Fruit fly (Drosophila melanogaster): ENCODE results near the gene CG13998.

CG13998 gene

DNA sequence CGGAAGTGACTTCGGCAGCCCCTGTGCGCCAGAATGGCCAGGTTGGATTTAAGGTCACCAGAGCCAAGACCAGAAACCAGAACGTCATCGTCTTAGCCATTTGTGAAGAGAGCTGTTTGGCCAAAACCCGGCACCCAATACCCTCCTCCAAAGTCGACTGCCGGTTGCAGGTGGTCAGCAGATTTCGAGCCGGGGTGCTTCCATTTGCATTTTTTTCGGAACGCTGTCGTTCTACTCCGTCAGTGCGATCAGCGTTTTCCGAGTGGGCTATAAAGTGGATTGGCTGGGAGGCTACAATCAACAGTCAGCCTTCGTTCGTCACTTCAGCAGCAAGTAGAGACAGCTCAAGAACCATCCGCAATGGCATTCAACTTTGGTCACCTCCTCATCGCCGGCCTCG lies at the start of gene CG13998, which contains the start of gene Vm26Ab:
CG13998 (minus strand) TSS at position 114 of the 400 bp plus-strand sequence.
Vm26Ab (plus strand) TSS at position 299 of the 400 bp plus-strand sequence.
- no peak for TF ChIP-seq pan (optimal IDR thresholded peaks at IDR 0.05)
- TF ChIP-seq Dfd (GFP tag; optimal IDR thresholded peaks at IDR 0.05), result no peak

DNA sequence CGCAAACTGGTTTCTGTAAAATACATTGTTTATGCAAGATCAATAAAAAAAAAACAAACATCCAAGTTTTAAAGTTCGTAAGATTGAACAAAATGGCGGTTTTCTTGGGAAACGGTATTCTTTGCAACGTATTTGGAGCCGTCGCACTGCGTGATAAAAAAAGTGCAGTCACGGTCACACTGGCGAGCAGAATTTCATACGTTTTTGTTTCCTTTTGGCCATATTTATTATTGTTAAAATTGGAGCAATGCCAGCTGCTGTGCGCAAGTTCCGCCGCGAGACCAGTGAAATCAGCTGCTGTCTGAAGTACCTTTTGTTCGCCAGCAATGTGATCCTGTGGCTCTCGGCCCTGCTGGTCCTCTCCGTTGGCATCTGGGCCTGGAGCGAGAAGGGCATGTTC lies 43.4 kb upstream of the CG13998 start, which contains the start of gene Tsp26A:
Tsp26A (plus strand) TSS at position 164 of the 400 bp plus-strand sequence.
- TF ChIP-seq tai (GFP tag; optimal IDR thresholded peaks at IDR 0.05) (no peak), jim (GFP tag; optimal IDR thresholded peaks at IDR 0.05) (no peak), sage (GFP tag; optimal IDR thresholded peaks at IDR 0.05) (no peak), Rel (GFP tag; optimal IDR thresholded peaks at IDR 0.05) (no peak), Rel (tag; optimal IDR thresholded peaks at IDR 0.05) (no peak), CG32264 (GFP tag; optimal IDR thresholded peaks at IDR 0.05) (no peak), Hr78 (GFP tag; optimal IDR thresholded peaks at IDR 0.05) (no peak), Hr83 (GFP tag; optimal IDR thresholded peaks at IDR 0.05; ENCODE audit: poor library complexity, severe bottlenecking) (no peak), fru (GFP tag; optimal IDR thresholded peaks at IDR 0.05) (no peak), Hnf4 (GFP tag; optimal IDR thresholded peaks at IDR 0.05) (no peak), dmrt93B (GFP tag; optimal IDR thresholded peaks at IDR 0.05) (no peak), N (GFP tag; optimal IDR thresholded peaks at IDR 0.05) (no peak), dsf (GFP tag; optimal IDR thresholded peaks at IDR 0.05; ENCODE audit: borderline replicate concordance) (no peak), brk (GFP tag; optimal IDR thresholded peaks at IDR 0.05) (no peak), dl (GFP tag; optimal IDR thresholded peaks at IDR 0.05; ENCODE audit: insufficient read depth in 1 of 2, partially characterized antibody in 2 of 2) (no peak)

DNA sequence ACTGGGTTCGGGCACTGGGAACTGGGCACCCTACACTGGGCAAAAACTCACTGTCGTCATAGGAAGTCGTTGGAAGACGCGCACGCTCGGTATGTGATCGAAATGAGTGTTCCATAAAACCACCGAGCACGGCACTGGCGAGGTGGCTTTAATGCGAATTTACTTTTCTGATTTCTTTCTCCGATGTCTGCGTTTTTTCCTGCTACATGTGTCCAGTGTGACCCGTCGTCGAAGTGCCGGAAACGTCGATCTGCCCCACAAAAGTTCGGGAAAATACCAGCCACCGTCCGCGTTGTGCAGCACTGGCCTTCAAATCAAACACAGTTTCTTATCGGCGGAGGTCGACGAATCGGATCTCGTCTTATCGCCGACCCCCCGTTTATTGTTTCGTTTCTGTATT lies 42.6 kb upstream of the CG13998 start, which contains the start of gene Kdm5:
Kdm5 (minus strand) TSS at position 255 of the 400 bp plus-strand sequence.
- TF ChIP-seq Hr83 (GFP tag; optimal IDR thresholded peaks at IDR 0.05; ENCODE audit: poor library complexity, severe bottlenecking) (peak; percentile 82), rgr (GFP tag; optimal IDR thresholded peaks at IDR 0.05) (peak; percentile 51), Vsx2 (GFP tag; optimal IDR thresholded peaks at IDR 0.05; ENCODE audit: partially characterized antibody) (no peak), Myc (optimal IDR thresholded peaks at IDR 0.05) (no peak), Abd-B (GFP tag; optimal IDR thresholded peaks at IDR 0.05) (no peak), Mio (GFP tag; optimal IDR thresholded peaks at IDR 0.05) (no peak), HLH106 (tag; optimal IDR thresholded peaks at IDR 0.05) (peak; percentile 27), h (GFP tag; optimal IDR thresholded peaks at IDR 0.05) (peak; percentile 36), psq (GFP tag; optimal IDR thresholded peaks at IDR 0.05) (peak; percentile 32), pan (optimal IDR thresholded peaks at IDR 0.05) (no peak), Rel (GFP tag; optimal IDR thresholded peaks at IDR 0.05) (no peak), Rel (tag; optimal IDR thresholded peaks at IDR 0.05) (peak; percentile 87), fru (GFP tag; optimal IDR thresholded peaks at IDR 0.05) (peak; percentile 23), dmrt93B (GFP tag; optimal IDR thresholded peaks at IDR 0.05) (peak; percentile 1), Sp1 (GFP tag; optimal IDR thresholded peaks at IDR 0.05) (peak; percentile 32), Jra (GFP tag; optimal IDR thresholded peaks at IDR 0.05) (no peak), CG9705 (GFP tag; optimal IDR thresholded peaks at IDR 0.05) (no peak), ey (GFP tag; optimal IDR thresholded peaks at IDR 0.05) (peak; percentile 17), dl (GFP tag; optimal IDR thresholded peaks at IDR 0.05; ENCODE audit: insufficient read depth in 1 of 2, partially characterized antibody in 2 of 2) (no peak), br (GFP tag; optimal IDR thresholded peaks at IDR 0.05) (peak; percentile 56), foxo (GFP tag; optimal IDR thresholded peaks at IDR 0.05) (peak in 1 of 2 experiments; percentile 38), GATAd (GFP tag; optimal IDR thresholded peaks at IDR 0.05) (no peak), N (GFP tag; optimal IDR thresholded peaks at IDR 0.05) (no peak), OdsH (GFP tag; optimal IDR thresholded peaks at IDR 0.05) (no peak)

DNA sequence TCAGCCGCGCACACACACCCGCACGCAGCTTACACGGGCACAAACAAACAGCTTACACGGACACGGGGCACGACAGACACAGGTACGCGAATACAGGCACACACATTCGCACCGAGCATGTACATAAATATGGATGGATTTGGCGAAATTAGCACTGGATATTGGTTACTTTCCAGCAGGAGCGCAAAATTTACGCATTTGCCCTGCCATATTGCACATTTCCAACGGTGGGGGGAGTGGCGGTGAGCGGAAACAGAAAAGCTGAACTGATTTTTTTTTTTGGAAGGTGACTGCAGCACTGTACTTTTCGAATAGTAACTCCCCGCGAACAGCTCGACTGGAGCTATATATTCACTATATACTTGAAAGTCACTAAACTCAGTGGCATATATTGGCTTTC lies 41.8 kb upstream of the CG13998 start:
- TF ChIP-seq Dfd (GFP tag; optimal IDR thresholded peaks at IDR 0.05), result no peak
- TF ChIP-seq GATAd (GFP tag; optimal IDR thresholded peaks at IDR 0.05), result no peak
- TF ChIP-seq tai (GFP tag; optimal IDR thresholded peaks at IDR 0.05), result no peak
- TF ChIP-seq br (GFP tag; optimal IDR thresholded peaks at IDR 0.05), result no peak
- peak; percentile 18 for TF ChIP-seq Hr83 (GFP tag; optimal IDR thresholded peaks at IDR 0.05; ENCODE audit: poor library complexity, severe bottlenecking)
- TF ChIP-seq rgr (GFP tag; optimal IDR thresholded peaks at IDR 0.05), result no peak
- no peak for TF ChIP-seq Myc (optimal IDR thresholded peaks at IDR 0.05)
